Worm (Caenorhabditis elegans) whole organism, L3 larva: ENCODE results near the gene ins-4.

ENCODE experiments used
- aly-2 ChIP-seq: fragments of 150-350 bp; optimal IDR thresholded peaks from 2 replicates; lab custom pipeline; 2014; ENCODE audit warnings: missing biosample characterization, missing genetic modification characterization
- elt-1 ChIP-seq: fragments of 150-350 bp; optimal IDR thresholded peaks from 2 replicates; lab custom pipeline; 2014; ENCODE audit warnings: missing biosample characterization, missing genetic modification characterization
- nhr-67 ChIP-seq: fragments of 150-350 bp; optimal IDR thresholded peaks from 2 replicates; lab custom pipeline; 2014; ENCODE audit warnings: missing biosample characterization, missing genetic modification characterization
- pha-4 ChIP-seq: fragments of 150-350 bp; optimal IDR thresholded peaks from 2 replicates; lab custom pipeline; 2014; ENCODE audit warnings: missing biosample characterization, missing genetic modification reagents, missing genetic modification characterization

ce11 chrII:5964962-5965361, 31.2 kb upstream of the ins-4 start:
- TF ChIP-seq elt-1 (tag; lab: Kevin White, UChicago) (no peak), pha-4 (no peak), nhr-67 (tag; lab: Kevin White, UChicago) (no peak), aly-2 (tag; lab: Kevin White, UChicago) (no peak)
